Worm (Caenorhabditis elegans) whole organism, L1 larva: ENCODE results near the gene T28B11.1.
A peak's percentile ranks its signal among the peaks of the same experiment; 100 is the strongest.

Experiments used
- C04F5.9 ChIP-seq: sonication (generic microtip); optimal IDR thresholded peaks from 2 replicates; lab custom pipeline; 2016; ENCODE audit warnings: missing genetic modification characterization, missing compliant biosample characterization
- C34B4.2 ChIP-seq: sonication (generic microtip); optimal IDR thresholded peaks from 2 replicates; lab custom pipeline; 2017; ENCODE audit warnings: mild to moderate bottlenecking, missing genetic modification characterization, missing compliant biosample characterization
- Y116A8C.19 ChIP-seq: sonication (generic microtip); optimal IDR thresholded peaks from 2 replicates; lab custom pipeline; 2016; ENCODE audit warnings: missing compliant biosample characterization, missing genetic modification characterization, borderline replicate concordance
- ama-1 ChIP-seq: fragments of 150-350 bp; optimal IDR thresholded peaks from 2 replicates; lab custom pipeline; 2014
- ceh-63 ChIP-seq: fragments of 200-800 bp; sonication (Bioruptor generic); optimal IDR thresholded peaks from 2 replicates; lab custom pipeline; 2018; ENCODE audit warnings: mild to moderate bottlenecking, missing genetic modification characterization, missing compliant biosample characterization
- ceh-8 ChIP-seq: fragments of 200-800 bp; sonication (Bioruptor generic); optimal IDR thresholded peaks from 2 replicates; lab custom pipeline; 2018; ENCODE audit warnings: mild to moderate bottlenecking, missing genetic modification characterization, moderate library complexity, missing compliant biosample characterization
- ceh-82 ChIP-seq, 3 experiments: fragments of 150-350 bp in 1 of 3; sonication (generic microtip) in 2 of 3; optimal IDR thresholded peaks; 2 replicates each; lab custom pipeline; 2014 to 2017; ENCODE audit warnings: missing biosample characterization in 3 of 3, missing genetic modification characterization in 3 of 3
- dpl-1 ChIP-seq, 3 experiments: fragments of 150-350 bp in 2 of 3; sonication (generic microtip) in 1 of 3; optimal IDR thresholded peaks; 2 replicates each; lab custom pipeline; 2014 to 2017; ENCODE audit warnings: missing biosample characterization in 3 of 3, missing genetic modification characterization in 3 of 3, missing genetic modification reagents in 3 of 3
- efl-1 ChIP-seq, 4 experiments: fragments of 150-350 bp; optimal IDR thresholded peaks in 3 of 4; peaks in 1 of 4; 1 replicate in 1 of 4; 2 replicates in 3 of 4; lab custom pipeline; 2014; ENCODE audit warnings: missing biosample characterization in 2 of 4, missing genetic modification characterization in 2 of 4, missing genetic modification reagents in 2 of 4
- egl-13 ChIP-seq: sonication (generic microtip); optimal IDR thresholded peaks from 2 replicates; lab custom pipeline; 2016; ENCODE audit warnings: missing genotype, missing genetic modification reagents, missing genetic modification characterization, missing compliant biosample characterization
- egl-27 ChIP-seq, 2 experiments: fragments of 150-350 bp in 1 of 2; sonication (generic microtip); optimal IDR thresholded peaks; 3 replicates each; lab custom pipeline; 2017 to 2018; ENCODE audit warnings: missing biosample characterization in 2 of 2, missing genetic modification characterization in 2 of 2, missing genetic modification reagents in 2 of 2
- elt-2 ChIP-seq: sonication (generic microtip); optimal IDR thresholded peaks from 2 replicates; lab custom pipeline; 2016; ENCODE audit warnings: missing genetic modification characterization, mild to moderate bottlenecking, inconsistent platforms, missing compliant biosample characterization, missing genetic modification reagents
- fkh-10 ChIP-seq: sonication (generic microtip); optimal IDR thresholded peaks from 2 replicates; lab custom pipeline; 2017; ENCODE audit warnings: missing biosample characterization, missing genetic modification reagents, missing genetic modification characterization
- fkh-4 ChIP-seq: sonication (generic microtip); optimal IDR thresholded peaks from 2 replicates; lab custom pipeline; 2016; ENCODE audit warnings: missing compliant biosample characterization, missing genetic modification characterization, borderline replicate concordance
- fkh-8 ChIP-seq: sonication (generic microtip); optimal IDR thresholded peaks from 2 replicates; lab custom pipeline; 2016; ENCODE audit warnings: mild to moderate bottlenecking, missing genetic modification characterization, missing compliant biosample characterization
- grh-1 ChIP-seq: fragments of 200-800 bp; sonication (Bioruptor generic); IDR thresholded peaks from 2 replicates; pipeline ENCODE4 v1.3.6; 2022; ENCODE audit warnings: missing genetic modification reagents, missing genetic modification characterization, missing compliant biosample characterization
- jun-1 ChIP-seq: fragments of 150-350 bp; optimal IDR thresholded peaks from 2 replicates; lab custom pipeline; 2014; ENCODE audit warnings: missing biosample characterization, missing genetic modification reagents, missing genetic modification characterization
- lin-13 ChIP-seq: fragments of 150-350 bp; optimal IDR thresholded peaks from 2 replicates; lab custom pipeline; 2014; ENCODE audit warnings: missing biosample characterization, missing genetic modification reagents, missing genetic modification characterization
- lin-14 ChIP-seq: fragments of 200-800 bp; sonication (Bioruptor generic); optimal IDR thresholded peaks from 2 replicates; lab custom pipeline; 2018; ENCODE audit warnings: mild to moderate bottlenecking, missing genetic modification characterization, moderate library complexity, missing compliant biosample characterization
- lin-15B ChIP-seq: fragments of 150-350 bp; sonication (generic microtip); optimal IDR thresholded peaks from 3 replicates; lab custom pipeline; 2014; ENCODE audit warnings: missing biosample characterization, missing genetic modification characterization
- lir-3 ChIP-seq: sonication (generic microtip); optimal IDR thresholded peaks from 2 replicates; lab custom pipeline; 2016; ENCODE audit warnings: mild to moderate bottlenecking, missing genetic modification characterization, moderate library complexity, missing compliant biosample characterization; ENCODE audit not compliant: poor library complexity
- mab-9 ChIP-seq: fragments of 200-800 bp; sonication (Bioruptor generic); IDR thresholded peaks from 2 replicates; pipeline ENCODE4 v1.3.6; 2022; ENCODE audit warnings: missing genetic modification reagents, missing genetic modification characterization, missing compliant biosample characterization
- mdl-1 ChIP-seq, 2 experiments: fragments of 150-350 bp; optimal IDR thresholded peaks; 2 replicates each; lab custom pipeline; 2014 to 2017; ENCODE audit warnings: missing biosample characterization in 2 of 2, missing genetic modification characterization in 2 of 2, inconsistent platforms in 1 of 2
- mep-1 ChIP-seq: fragments of 150-350 bp; optimal IDR thresholded peaks from 2 replicates; lab custom pipeline; 2014; ENCODE audit warnings: missing biosample characterization, missing genetic modification characterization
- nhr-12 ChIP-seq: sonication (generic microtip); optimal IDR thresholded peaks from 2 replicates; lab custom pipeline; 2017; ENCODE audit warnings: missing biosample characterization, missing genetic modification characterization
- nhr-237 ChIP-seq: fragments of 150-350 bp; optimal IDR thresholded peaks from 2 replicates; lab custom pipeline; 2014; ENCODE audit warnings: missing biosample characterization, missing genetic modification characterization
- nhr-71 ChIP-seq: sonication (generic microtip); optimal IDR thresholded peaks from 2 replicates; lab custom pipeline; 2016; ENCODE audit warnings: mild to moderate bottlenecking, missing genetic modification characterization, moderate library complexity, missing compliant biosample characterization
- nhr-77 ChIP-seq: fragments of 150-350 bp; optimal IDR thresholded peaks from 2 replicates; lab custom pipeline; 2014; ENCODE audit warnings: missing biosample characterization, missing genetic modification characterization
- nhr-84 ChIP-seq: sonication (generic microtip); optimal IDR thresholded peaks from 2 replicates; lab custom pipeline; 2017; ENCODE audit warnings: missing biosample characterization, missing genetic modification characterization
- nhr-85 ChIP-seq: sonication (generic microtip); peaks from one replicate; lab custom pipeline; 2016; ENCODE audit warnings: missing genetic modification characterization, inconsistent platforms, missing compliant biosample characterization
- pax-3 ChIP-seq: fragments of 200-800 bp; sonication (Bioruptor generic); optimal IDR thresholded peaks from 2 replicates; lab custom pipeline; 2018; ENCODE audit warnings: mild to moderate bottlenecking, missing genetic modification characterization, moderate library complexity, missing compliant biosample characterization
- pqm-1 ChIP-seq: sonication (generic microtip); optimal IDR thresholded peaks from 3 replicates; lab custom pipeline; 2017; ENCODE audit warnings: missing biosample characterization, missing genetic modification characterization
- rnt-1 ChIP-seq: sonication (generic microtip); optimal IDR thresholded peaks from 2 replicates; lab custom pipeline; 2016; ENCODE audit warnings: mild to moderate bottlenecking, missing genetic modification characterization, moderate library complexity, missing compliant biosample characterization
- snu-23 ChIP-seq: sonication (generic microtip); optimal IDR thresholded peaks from 2 replicates; lab custom pipeline; 2016; ENCODE audit warnings: missing genetic modification characterization, missing compliant biosample characterization
- sox-4 ChIP-seq: sonication (generic microtip); optimal IDR thresholded peaks from 2 replicates; lab custom pipeline; 2016; ENCODE audit warnings: missing genetic modification characterization, missing compliant biosample characterization
- sup-37 ChIP-seq: fragments of 200-800 bp; sonication (Bioruptor generic); optimal IDR thresholded peaks from 2 replicates; lab custom pipeline; 2018; ENCODE audit warnings: mild to moderate bottlenecking, missing genetic modification characterization, missing compliant biosample characterization
- swsn-7 ChIP-seq: sonication (generic microtip); optimal IDR thresholded peaks from 2 replicates; lab custom pipeline; 2016; ENCODE audit warnings: missing genetic modification characterization, missing compliant biosample characterization
- tbx-2 ChIP-seq: sonication (generic microtip); optimal IDR thresholded peaks from 2 replicates; lab custom pipeline; 2016; ENCODE audit warnings: missing genetic modification characterization, missing compliant biosample characterization
- unc-30 ChIP-seq: sonication (generic microtip); optimal IDR thresholded peaks from 2 replicates; lab custom pipeline; 2017; ENCODE audit warnings: missing biosample characterization, missing genetic modification characterization
- unc-62 ChIP-seq: fragments of 150-350 bp; optimal IDR thresholded peaks from 2 replicates; lab custom pipeline; 2014; ENCODE audit warnings: missing biosample characterization, missing genetic modification reagents, missing genetic modification characterization
- unc-86 ChIP-seq: sonication (generic microtip); optimal IDR thresholded peaks from 2 replicates; lab custom pipeline; 2016; ENCODE audit warnings: missing genetic modification characterization, missing compliant biosample characterization
- unc-98 ChIP-seq: fragments of 200-800 bp; sonication (Bioruptor generic); IDR thresholded peaks from 2 replicates; pipeline ENCODE4 v1.3.6; 2022; ENCODE audit warnings: missing genetic modification characterization, missing compliant biosample characterization
- xbp-1 ChIP-seq: sonication (generic microtip); optimal IDR thresholded peaks from 2 replicates; lab custom pipeline; 2016; ENCODE audit warnings: missing genetic modification characterization, missing compliant biosample characterization
- zag-1 ChIP-seq: fragments of 150-350 bp; optimal IDR thresholded peaks from 2 replicates; lab custom pipeline; 2014; ENCODE audit warnings: missing biosample characterization, missing genetic modification characterization
- ztf-11 ChIP-seq, 2 experiments: sonication (generic microtip); optimal IDR thresholded peaks; 2 replicates each; lab custom pipeline; 2016 to 2017; ENCODE audit warnings: missing genetic modification characterization in 2 of 2, missing biosample characterization in 1 of 2, missing compliant biosample characterization in 1 of 2
- ztf-4 ChIP-seq: fragments of 150-350 bp; optimal IDR thresholded peaks from 2 replicates; lab custom pipeline; 2014; ENCODE audit warnings: missing biosample characterization, missing genetic modification characterization

The T28B11.1 gene

ce11 chrV:10745034-10745433 is 12.8 kb upstream of the T28B11.1 start, which contains the start of gene srj-21 (continued):
- no peak for TF ChIP-seq unc-98
- no peak for TF ChIP-seq swsn-7 (tag; lab: Kevin White, UChicago)
- no peak for TF ChIP-seq grh-1 (GFP tag; lab: Robert Waterston, UW)

DNA sequence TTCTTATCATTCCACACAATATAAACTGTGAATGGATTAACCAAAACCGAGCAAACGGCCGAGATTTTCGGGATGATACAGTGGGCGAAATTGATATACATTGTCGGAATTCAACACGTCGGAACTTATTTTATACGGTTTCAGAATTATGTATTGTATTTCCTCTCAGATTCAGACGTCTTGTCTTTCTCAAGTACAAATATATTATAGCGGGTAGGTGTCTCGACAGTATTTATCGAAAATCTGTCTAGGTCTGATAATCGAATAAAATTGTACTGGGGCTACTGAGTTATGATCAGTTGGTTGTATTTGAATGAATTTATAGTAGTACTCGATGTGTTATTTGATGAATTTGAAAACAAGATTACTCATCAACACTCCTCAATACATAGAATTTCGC is 11.4 kb upstream of the T28B11.1 start, which contains the start of gene srj-22:
Gene srj-22, minus strand, starts transcription at position 101 of the 400 bp plus-strand sequence.
- no peak for TF ChIP-seq mab-9
- TF ChIP-seq pax-3 = no peak
- TF ChIP-seq zag-1 (tag; lab: Kevin White, UChicago) = no peak
- TF ChIP-seq lin-14 (GFP tag; lab: Kevin White, UChicago) = no peak

DNA sequence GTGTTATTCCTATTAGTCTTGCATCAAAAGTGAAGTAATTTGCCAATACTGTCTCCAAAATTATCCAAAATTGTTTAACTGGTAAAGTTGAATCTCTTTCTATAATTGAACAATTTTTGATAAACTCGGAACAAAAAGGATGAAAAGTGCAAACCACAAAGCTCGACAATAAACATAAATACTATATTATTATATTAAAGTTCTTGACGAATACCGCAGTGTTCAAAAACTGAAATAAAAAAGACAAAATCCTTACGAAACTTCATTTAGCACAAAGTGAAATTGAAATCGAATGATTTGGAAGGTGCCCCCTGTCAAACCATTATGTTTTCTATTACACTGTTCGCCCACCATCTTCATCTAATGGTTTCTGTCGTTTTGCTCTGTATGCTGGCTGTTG is 9.1 kb upstream of the T28B11.1 start, which contains the start of gene ZC302.3:
Gene ZC302.3, minus strand, starts transcription at position 101 of the 400 bp plus-strand sequence.
- TF ChIP-seq nhr-71 (no peak), ama-1 (lab: Kevin White, UChicago) (no peak), lir-3 (no peak), grh-1 (GFP tag; lab: Robert Waterston, UW) (no peak), efl-1 (optimal IDR thresholded peaks at IDR 0.05; lab: Kevin White, UChicago) (no peak), efl-1 (GFP tag; optimal IDR thresholded peaks at IDR 0.05 in 1 of 2; lab: Kevin White, UChicago) (peak in 1 of 2 experiments; percentile 69), rnt-1 (tag; lab: Kevin White, UChicago) (no peak), mep-1 (tag; lab: Kevin White, UChicago) (no peak)
- TF ChIP-seq, all 84 proteins: peak for 1

- no peak for TF ChIP-seq ztf-4 (tag; lab: Kevin White, UChicago)
- peak; percentile 75 for TF ChIP-seq xbp-1 (tag; lab: Kevin White, UChicago)
- TF ChIP-seq ama-1 (lab: Kevin White, UChicago) = no peak
- TF ChIP-seq C04F5.9 = peak; percentile 29
- TF ChIP-seq nhr-71 = peak; percentile 83
- peak; percentile 18 for TF ChIP-seq elt-2
- peak in 1 of 2 experiments; percentile 78 for TF ChIP-seq ztf-11 (tag; optimal IDR thresholded peaks at IDR 0.05; lab: Kevin White, UChicago)
- no peak for TF ChIP-seq fkh-10 (GFP tag; lab: Kevin White, UChicago)
- TF ChIP-seq nhr-237 = no peak
- no peak for TF ChIP-seq nhr-84
- TF ChIP-seq ceh-8 (GFP tag; lab: Kevin White, UChicago) = no peak
- no peak for TF ChIP-seq pqm-1 (tag; lab: Kevin White, UChicago)
- no peak for TF ChIP-seq jun-1 (tag; lab: Kevin White, UChicago)
- TF ChIP-seq lin-15B (tag; lab: Kevin White, UChicago) = peak; percentile 56
- peak; percentile 84 to 92 (median 88) for TF ChIP-seq dpl-1 (GFP tag; optimal IDR thresholded peaks at IDR 0.05; lab: Kevin White, UChicago)
- peak; percentile 56 for TF ChIP-seq lin-13 (GFP tag; lab: Kevin White, UChicago)
- no peak for TF ChIP-seq nhr-77 (tag; lab: Kevin White, UChicago)
- TF ChIP-seq ceh-63 = no peak
- TF ChIP-seq fkh-4 (tag; lab: Kevin White, UChicago) = peak; percentile 17
- TF ChIP-seq nhr-12 (tag; lab: Kevin White, UChicago) = no peak
- TF ChIP-seq nhr-85 (tag; lab: Kevin White, UChicago) = peak; percentile 75
- no peak for TF ChIP-seq Y116A8C.19 (tag; lab: Kevin White, UChicago)
- TF ChIP-seq unc-62 (GFP tag; lab: Kevin White, UChicago) = no peak
- TF ChIP-seq egl-27 (tag; optimal IDR thresholded peaks at IDR 0.05; lab: Kevin White, UChicago) = no peak
- 0 out of 2 replicates have a peak, but pooled peaks have one; percentile 18 for TF ChIP-seq grh-1 (GFP tag; lab: Robert Waterston, UW)
- TF ChIP-seq tbx-2 = no peak
- peak in 2 of 3 experiments; percentile 37 for TF ChIP-seq ceh-82 (tag; optimal IDR thresholded peaks at IDR 0.05; lab: Kevin White, UChicago)
- TF ChIP-seq fkh-8 (tag; lab: Kevin White, UChicago) = peak; percentile 48
- TF ChIP-seq C34B4.2 (tag; lab: Kevin White, UChicago) = no peak
- TF ChIP-seq unc-98 = no peak
- peak; percentile 51 for TF ChIP-seq unc-86 (tag; lab: Kevin White, UChicago)
- TF ChIP-seq egl-13 = peak; percentile 41
- TF ChIP-seq sup-37 (GFP tag; lab: Kevin White, UChicago) = no peak
- TF ChIP-seq snu-23 (GFP tag; lab: Kevin White, UChicago) = peak; percentile 80
- peak; percentile 52 for TF ChIP-seq sox-4 (tag; lab: Kevin White, UChicago)
- peak; percentile 97 for TF ChIP-seq rnt-1 (tag; lab: Kevin White, UChicago)
- TF ChIP-seq unc-30 (tag; lab: Kevin White, UChicago) = no peak
- TF ChIP-seq mdl-1 (tag; optimal IDR thresholded peaks at IDR 0.05; lab: Kevin White, UChicago) = peak in 1 of 2 experiments; percentile 41
Measured at ce11 chrV:10736756-10737155, 4.5 kb upstream of the T28B11.1 start, which contains the start of the genes mre-11 and wdr-5.3. Gene mre-11 (minus strand): TSS chrV:10736868. Gene wdr-5.3 (plus strand): TSS chrV:10737116.
